Worm (Caenorhabditis elegans) whole organism, L4 larva: ENCODE data around the gene F52H2.5.
A peak's percentile ranks its signal among the peaks of the same experiment; 100 is the strongest.

ENCODE experiments used
- F10B5.3 ChIP-seq: sonication (generic microtip); optimal IDR thresholded peaks from 2 replicates; lab custom pipeline; 2016; ENCODE audit warnings: mild to moderate bottlenecking, missing genetic modification characterization, missing compliant biosample characterization
- F44E2.7 ChIP-seq: fragments of 200-800 bp; sonication (Bioruptor generic); IDR thresholded peaks from 2 replicates; pipeline ENCODE4 v2.1.2; 2022; ENCODE audit warnings: missing genetic modification characterization, missing compliant biosample characterization
- R02D3.7 ChIP-seq: fragments of 150-350 bp; sonication (generic microtip); optimal IDR thresholded peaks from 3 replicates; lab custom pipeline; 2014; ENCODE audit warnings: missing biosample characterization, missing genetic modification characterization
- Y105C5A.15 ChIP-seq: fragments of 200-800 bp; sonication (Bioruptor generic); IDR thresholded peaks from 2 replicates; pipeline ENCODE4 v1.3.6; 2022; ENCODE audit warnings: missing genetic modification characterization, missing compliant biosample characterization
- Y48G9A.11 ChIP-seq: fragments of 200-800 bp; sonication (Bioruptor generic); IDR thresholded peaks from 2 replicates; pipeline ENCODE4 v1.3.6; 2022; ENCODE audit warnings: missing genetic modification reagents, missing genetic modification characterization, missing compliant biosample characterization
- Y5F2A.4 ChIP-seq: fragments of 200-800 bp; sonication (Bioruptor generic); optimal IDR thresholded peaks from 2 replicates; lab custom pipeline; 2018; ENCODE audit warnings: mild to moderate bottlenecking, missing genetic modification characterization, missing compliant biosample characterization
- aha-1 ChIP-seq: fragments of 150-350 bp; peaks from one replicate; lab custom pipeline; 2014; ENCODE audit warnings: missing biosample characterization, missing genetic modification characterization
- aly-2 ChIP-seq: sonication (generic microtip); optimal IDR thresholded peaks from 2 replicates; lab custom pipeline; 2018; ENCODE audit warnings: missing biosample characterization, missing genetic modification characterization
- attf-4 ChIP-seq: sonication (generic microtip); optimal IDR thresholded peaks from 3 replicates; lab custom pipeline; 2017; ENCODE audit warnings: missing biosample characterization, missing genetic modification characterization
- ceh-32 ChIP-seq: sonication (generic microtip); optimal IDR thresholded peaks from 2 replicates; lab custom pipeline; 2016; ENCODE audit warnings: mild to moderate bottlenecking, missing genetic modification characterization, missing compliant biosample characterization; ENCODE audit not compliant: poor library complexity
- ceh-62 ChIP-seq: sonication (generic microtip); optimal IDR thresholded peaks from 2 replicates; lab custom pipeline; 2017; ENCODE audit warnings: missing biosample characterization, missing genetic modification characterization
- ceh-82 ChIP-seq: sonication (generic microtip); optimal IDR thresholded peaks from 2 replicates; lab custom pipeline; 2017; ENCODE audit warnings: missing biosample characterization, missing genetic modification characterization
- ctbp-1 ChIP-seq: fragments of 200-800 bp; sonication (Bioruptor generic); IDR thresholded peaks from 2 replicates; pipeline ENCODE4 v1.3.6; 2022; ENCODE audit warnings: missing genetic modification reagents, missing genetic modification characterization, missing compliant biosample characterization
- daf-12 ChIP-seq: fragments of 150-350 bp; optimal IDR thresholded peaks from 2 replicates; lab custom pipeline; 2014; ENCODE audit warnings: missing biosample characterization, missing genetic modification reagents, missing genetic modification characterization
- daf-19 ChIP-seq: fragments of 200-800 bp; sonication (Bioruptor generic); conservative IDR thresholded peaks from 2 replicates; pipeline ENCODE4 v1.3.6; 2022; ENCODE audit warnings: missing genetic modification characterization, missing compliant biosample characterization
- daf-8 ChIP-seq: fragments of 200-800 bp; sonication (Bioruptor generic); IDR thresholded peaks from 2 replicates; pipeline ENCODE4 v1.3.6; 2022; ENCODE audit warnings: missing genetic modification characterization, missing compliant biosample characterization
- dmd-6 ChIP-seq: fragments of 200-800 bp; sonication (Bioruptor generic); IDR thresholded peaks from 2 replicates; pipeline ENCODE4 v1.3.6; 2022; ENCODE audit warnings: missing genetic modification reagents, missing genetic modification characterization, missing compliant biosample characterization
- dmd-8 ChIP-seq: fragments of 200-800 bp; sonication (Bioruptor generic); IDR thresholded peaks from 2 replicates; pipeline ENCODE4 v1.3.6; 2022; ENCODE audit warnings: missing genetic modification characterization, missing compliant biosample characterization
- dpl-1 ChIP-seq: fragments of 150-350 bp; optimal IDR thresholded peaks from 2 replicates; lab custom pipeline; 2014; ENCODE audit warnings: missing biosample characterization, missing genetic modification reagents, missing genetic modification characterization
- duxl-1 ChIP-seq: sonication (generic microtip); optimal IDR thresholded peaks from 2 replicates; lab custom pipeline; 2016; ENCODE audit warnings: mild to moderate bottlenecking, missing genetic modification characterization, moderate library complexity, missing compliant biosample characterization; ENCODE audit not compliant: poor library complexity
- dve-1 ChIP-seq: sonication (generic microtip); optimal IDR thresholded peaks from 2 replicates; lab custom pipeline; 2017; ENCODE audit warnings: antibody characterized with exemption, mild to moderate bottlenecking, missing genetic modification characterization, missing compliant biosample characterization; ENCODE audit not compliant: insufficient read depth
- egl-27 ChIP-seq: sonication (generic microtip); optimal IDR thresholded peaks from 3 replicates; lab custom pipeline; 2017; ENCODE audit warnings: missing biosample characterization, missing genetic modification reagents, missing genetic modification characterization
- egl-43 ChIP-seq: fragments of 200-800 bp; sonication (Bioruptor generic); IDR thresholded peaks from 2 replicates; pipeline ENCODE4 v1.3.6; 2022; ENCODE audit warnings: missing genetic modification reagents, missing genetic modification characterization, missing compliant biosample characterization
- fos-1 ChIP-seq: fragments of 150-350 bp; optimal IDR thresholded peaks from 2 replicates; lab custom pipeline; 2014; ENCODE audit warnings: missing biosample characterization, missing genetic modification characterization
- hif-1 ChIP-seq, 2 experiments: sonication (generic microtip); optimal IDR thresholded peaks; 2 replicates each; lab custom pipeline; 2016 to 2017; ENCODE audit warnings: missing compliant biosample characterization in 2 of 2, missing genetic modification characterization in 2 of 2, missing genetic modification reagents in 2 of 2, missing genotype in 2 of 2, mild to moderate bottlenecking in 1 of 2
- hlh-11 ChIP-seq: fragments of 200-800 bp; sonication (Bioruptor generic); optimal IDR thresholded peaks from 2 replicates; lab custom pipeline; 2018; ENCODE audit warnings: mild to moderate bottlenecking, missing genetic modification characterization, missing compliant biosample characterization
- hlh-30 ChIP-seq: sonication (generic microtip); optimal IDR thresholded peaks from 2 replicates; lab custom pipeline; 2017; ENCODE audit warnings: antibody characterized with exemption, mild to moderate bottlenecking, missing genetic modification characterization, missing compliant biosample characterization; ENCODE audit not compliant: insufficient read depth
- jun-1 ChIP-seq: fragments of 150-350 bp; optimal IDR thresholded peaks from 2 replicates; lab custom pipeline; 2014; ENCODE audit warnings: missing biosample characterization, missing genetic modification reagents, missing genetic modification characterization
- lim-7 ChIP-seq: fragments of 200-800 bp; sonication (Bioruptor generic); IDR thresholded peaks from 2 replicates; pipeline ENCODE4 v1.3.6; 2022; ENCODE audit warnings: missing genetic modification characterization, missing compliant biosample characterization
- lin-1 ChIP-seq: fragments of 200-800 bp; sonication (Bioruptor generic); IDR thresholded peaks from 2 replicates; pipeline ENCODE4 v1.3.6; 2022; ENCODE audit warnings: missing genetic modification reagents, missing genetic modification characterization, missing compliant biosample characterization
- lin-38 ChIP-seq: fragments of 200-800 bp; sonication (Bioruptor generic); IDR thresholded peaks from 2 replicates; pipeline ENCODE4 v1.3.6; 2022; ENCODE audit warnings: missing genetic modification reagents, missing genetic modification characterization, missing compliant biosample characterization
- lin-39 ChIP-seq: fragments of 150-350 bp; optimal IDR thresholded peaks from 2 replicates; lab custom pipeline; 2014; ENCODE audit warnings: missing biosample characterization, missing genetic modification reagents, missing genetic modification characterization
- madf-5 ChIP-seq, 2 experiments: fragments of 200-800 bp; sonication (Bioruptor generic); IDR thresholded peaks; 2 replicates each; pipeline ENCODE4 v1.3.6; 2022; ENCODE audit warnings: missing compliant biosample characterization in 2 of 2, missing genetic modification characterization in 2 of 2
- mes-2 ChIP-seq: sonication (generic microtip); optimal IDR thresholded peaks from 2 replicates; lab custom pipeline; 2016; ENCODE audit warnings: missing genotype, mild to moderate bottlenecking, missing genetic modification characterization, missing compliant biosample characterization; ENCODE audit not compliant: poor library complexity, severe bottlenecking
- mxl-2 ChIP-seq: fragments of 200-800 bp; sonication (Bioruptor generic); conservative IDR thresholded peaks from 2 replicates; pipeline ENCODE4 v1.3.6; 2022; ENCODE audit warnings: missing genetic modification reagents, missing genetic modification characterization, missing compliant biosample characterization
- nhr-102 ChIP-seq: sonication (generic microtip); optimal IDR thresholded peaks from 2 replicates; lab custom pipeline; 2016; ENCODE audit warnings: mild to moderate bottlenecking, missing genetic modification characterization, moderate library complexity, missing compliant biosample characterization
- nhr-111 ChIP-seq: fragments of 200-800 bp; sonication (Bioruptor generic); optimal IDR thresholded peaks from 2 replicates; lab custom pipeline; 2018; ENCODE audit warnings: mild to moderate bottlenecking, missing genetic modification characterization, missing compliant biosample characterization
- nhr-237 ChIP-seq: sonication (generic microtip); optimal IDR thresholded peaks from 2 replicates; lab custom pipeline; 2017; ENCODE audit warnings: missing biosample characterization, missing genetic modification characterization
- nhr-25 ChIP-seq: sonication (generic microtip); optimal IDR thresholded peaks from 2 replicates; lab custom pipeline; 2017; ENCODE audit warnings: missing genetic modification characterization, mild to moderate bottlenecking, missing compliant biosample characterization, antibody characterized with exemption, moderate library complexity, borderline replicate concordance; ENCODE audit not compliant: insufficient read depth
- nhr-48 ChIP-seq: sonication (generic microtip); optimal IDR thresholded peaks from 2 replicates; lab custom pipeline; 2016; ENCODE audit warnings: mild to moderate bottlenecking, missing genetic modification characterization, missing compliant biosample characterization
- nhr-6 ChIP-seq: fragments of 150-350 bp; optimal IDR thresholded peaks from 2 replicates; lab custom pipeline; 2014; ENCODE audit warnings: missing biosample characterization, missing genetic modification characterization
- nhr-76 ChIP-seq: fragments of 150-350 bp; optimal IDR thresholded peaks from 2 replicates; lab custom pipeline; 2014; ENCODE audit warnings: missing biosample characterization, missing genetic modification characterization
- nhr-77 ChIP-seq: fragments of 150-350 bp; optimal IDR thresholded peaks from 2 replicates; lab custom pipeline; 2014; ENCODE audit warnings: missing biosample characterization, missing genetic modification characterization
- php-3 ChIP-seq: fragments of 200-800 bp; sonication (Bioruptor generic); IDR thresholded peaks from 2 replicates; pipeline ENCODE4 v1.3.6; 2022; ENCODE audit warnings: missing genetic modification reagents, missing genetic modification characterization, missing compliant biosample characterization
- skn-1 ChIP-seq: fragments of 150-350 bp; optimal IDR thresholded peaks from 2 replicates; lab custom pipeline; 2014; ENCODE audit warnings: missing biosample characterization, missing genetic modification characterization
- spr-1 ChIP-seq: sonication (generic microtip); optimal IDR thresholded peaks from 2 replicates; lab custom pipeline; 2016; ENCODE audit warnings: mild to moderate bottlenecking, missing genetic modification characterization, missing compliant biosample characterization
- spr-3 ChIP-seq: fragments of 200-800 bp; sonication (Bioruptor generic); optimal IDR thresholded peaks from 2 replicates; lab custom pipeline; 2018; ENCODE audit warnings: mild to moderate bottlenecking, missing genetic modification characterization, missing compliant biosample characterization
- unc-130 ChIP-seq: sonication (generic microtip); optimal IDR thresholded peaks from 2 replicates; lab custom pipeline; 2016; ENCODE audit warnings: missing genetic modification reagents, missing genetic modification characterization, missing compliant biosample characterization
- unc-39 ChIP-seq: sonication (generic microtip); optimal IDR thresholded peaks from 2 replicates; lab custom pipeline; 2017; ENCODE audit warnings: missing biosample characterization, missing genetic modification characterization
- vab-7 ChIP-seq: fragments of 200-800 bp; sonication (Bioruptor generic); IDR thresholded peaks from 2 replicates; pipeline ENCODE4 v1.3.6; 2022; ENCODE audit warnings: missing genetic modification reagents, missing genetic modification characterization, missing compliant biosample characterization
- zag-1 ChIP-seq: fragments of 150-350 bp; optimal IDR thresholded peaks from 2 replicates; lab custom pipeline; 2014; ENCODE audit warnings: missing biosample characterization, missing genetic modification characterization
- zfp-2 ChIP-seq: sonication (generic microtip); optimal IDR thresholded peaks from 2 replicates; lab custom pipeline; 2016; ENCODE audit warnings: mild to moderate bottlenecking, missing genetic modification characterization, missing compliant biosample characterization
- zip-11 ChIP-seq: fragments of 200-800 bp; sonication (Bioruptor generic); IDR thresholded peaks from 2 replicates; pipeline ENCODE4 v1.3.6; 2022; ENCODE audit warnings: missing genetic modification characterization, missing compliant biosample characterization

Gene F52H2.5

ce11 chrX:2598833-2599279, 39.0 kb upstream of the F52H2.5 start (continued):
- TF ChIP-seq dve-1 (tag; lab: Kevin White, UChicago) (no peak), daf-12 (no peak), spr-3 (GFP tag; lab: Kevin White, UChicago) (no peak), nhr-25 (tag; lab: Kevin White, UChicago) (no peak), nhr-76 (tag; lab: Kevin White, UChicago) (no peak), php-3 (no peak), duxl-1 (tag; lab: Kevin White, UChicago) (no peak), ceh-82 (tag; lab: Kevin White, UChicago) (no peak), zip-11 (no peak), Y105C5A.15 (GFP tag; lab: Robert Waterston, UW) (no peak), madf-5 (GFP tag; IDR thresholded peaks at IDR 0.05; lab: Robert Waterston, UW) (no peak), ctbp-1 (GFP tag; lab: Robert Waterston, UW) (peak; percentile 91), nhr-111 (no peak), lim-7 (GFP tag; lab: Robert Waterston, UW) (no peak), nhr-48 (tag; lab: Kevin White, UChicago) (no peak), daf-8 (no peak), hlh-11 (peak; percentile 69), dmd-6 (GFP tag; lab: Robert Waterston, UW) (peak; percentile 32; the same call in 1 of the 2 replicates), dpl-1 (peak; percentile 24), spr-1 (tag; lab: Kevin White, UChicago) (no peak), Y5F2A.4 (GFP tag; lab: Kevin White, UChicago) (no peak), attf-4 (tag; lab: Kevin White, UChicago) (no peak), F10B5.3 (tag; lab: Kevin White, UChicago) (no peak), hif-1 (tag; optimal IDR thresholded peaks at IDR 0.05; lab: Kevin White, UChicago) (peak; percentile 50 to 98), jun-1 (no peak), vab-7 (GFP tag; lab: Robert Waterston, UW) (0 out of 2 replicates have a peak, but pooled peaks have one; percentile 36), skn-1 (tag; lab: Kevin White, UChicago) (no peak), ceh-32 (tag; lab: Kevin White, UChicago) (peak; percentile 71), nhr-237 (no peak), zag-1 (tag; lab: Kevin White, UChicago) (no peak), zfp-2 (tag; lab: Kevin White, UChicago) (peak; percentile 13), lin-39 (no peak), aha-1 (tag; lab: Kevin White, UChicago) (peak; percentile 99), daf-19 (GFP tag; lab: Robert Waterston, UW) (no peak), lin-1 (0 out of 2 replicates have a peak, but pooled peaks have one; percentile 6), dmd-8 (GFP tag; lab: Robert Waterston, UW) (no peak), ceh-62 (no peak), mxl-2 (no peak), mes-2 (tag; lab: Kevin White, UChicago) (no peak), egl-27 (tag; lab: Kevin White, UChicago) (no peak), egl-43 (GFP tag; lab: Robert Waterston, UW) (peak; percentile 67; the same call in 1 of the 2 replicates), aly-2 (tag; lab: Kevin White, UChicago) (no peak)

- TF ChIP-seq F44E2.7 (no peak), nhr-77 (no peak), unc-130 (GFP tag; lab: Kevin White, UChicago) (no peak), R02D3.7 (tag; lab: Kevin White, UChicago) (no peak), zfp-2 (tag; lab: Kevin White, UChicago) (no peak), hlh-30 (tag; lab: Kevin White, UChicago) (peak; percentile 9), ceh-62 (no peak), fos-1 (no peak), unc-39 (tag; lab: Kevin White, UChicago) (no peak), nhr-102 (tag; lab: Kevin White, UChicago) (no peak), nhr-6 (no peak), lin-38 (GFP tag; lab: Robert Waterston, UW) (no peak), dpl-1 (no peak), aha-1 (tag; lab: Kevin White, UChicago) (peak; percentile 97), Y48G9A.11 (GFP tag; lab: Robert Waterston, UW) (no peak)
Measured at ce11 chrX:2596605-2597004, 36.7 kb upstream of the F52H2.5 start.
